Fruit fly (Drosophila melanogaster) Kc167 (cell line): ENCODE results near the gene CG10562.

Experiments
- Myc ChIP-seq: fragments of >200 bp; optimal IDR thresholded peaks from 2 replicates; lab custom pipeline; 2017; ENCODE audit warnings: missing external identifiers
- Sin3A ChIP-seq: fragments of >200 bp; optimal IDR thresholded peaks from 2 replicates; lab custom pipeline; 2018; ENCODE audit warnings: missing external identifiers
- h ChIP-seq: fragments of >200 bp; optimal IDR thresholded peaks from 3 replicates; lab custom pipeline; 2018; ENCODE audit warnings: missing external identifiers
- insv ChIP-seq: fragments of >200 bp; optimal IDR thresholded peaks from 3 replicates; lab custom pipeline; 2018; ENCODE audit warnings: missing external identifiers
- psq ChIP-seq: fragments of >200 bp; optimal IDR thresholded peaks from 2 replicates; lab custom pipeline; 2017; ENCODE audit warnings: missing external identifiers
- ttk ChIP-seq: sonication (Bioruptor generic); optimal IDR thresholded peaks from 2 replicates; lab custom pipeline; 2017; ENCODE audit warnings: missing external identifiers

The CG10562 gene

dm6 chr3R:25322657-25323056 is at the start of gene CG10562:
Gene CG10562 (minus strand): TSS chr3R:25322757.
- TF ChIP-seq Sin3A (no peak), insv (lab: Kevin White, UChicago) (no peak), psq (no peak)

- no peak for TF ChIP-seq ttk (lab: Kevin White, UChicago)
- TF ChIP-seq insv (lab: Kevin White, UChicago): no peak
- no peak for TF ChIP-seq psq
These were observed 35.4 kb upstream of the CG10562 start, which contains the start of gene ND-49L for dm6 chr3R:25357985-25358384. Gene ND-49L (plus strand): TSS chr3R:25358285.

dm6 chr3R:25346899-25347298 is 24.3 kb upstream of the CG10562 start, which contains the start of gene tobi:
Gene tobi (minus strand): TSS chr3R:25346921.
- TF ChIP-seq insv (lab: Kevin White, UChicago) (no peak), Myc (no peak), psq (no peak), ttk (lab: Kevin White, UChicago) (no peak), h (lab: Kevin White, UChicago) (no peak), Sin3A (no peak)

- TF ChIP-seq insv (lab: Kevin White, UChicago) (no peak), psq (no peak), Myc (no peak), ttk (lab: Kevin White, UChicago) (no peak), Sin3A (no peak), h (lab: Kevin White, UChicago) (no peak)
These were observed 17.4 kb upstream of the CG10562 start, which contains the start of gene rha for dm6 chr3R:25339952-25340351. Gene rha (plus strand): TSS chr3R:25340252.

dm6 chr3R:25335065-25335464 is 12.5 kb upstream of the CG10562 start, which contains the start of the genes CG10669 and CG11902:
Gene CG10669 (minus strand): TSS chr3R:25335243.
Gene CG11902 (plus strand): TSS chr3R:25335257.
- TF ChIP-seq Sin3A (no peak), Myc (no peak), ttk (lab: Kevin White, UChicago) (no peak), h (lab: Kevin White, UChicago) (no peak), psq (no peak), insv (lab: Kevin White, UChicago) (no peak)

- no peak for TF ChIP-seq psq
- no peak for TF ChIP-seq Myc
- no peak for TF ChIP-seq Sin3A
- TF ChIP-seq ttk (lab: Kevin White, UChicago): no peak
- TF ChIP-seq h (lab: Kevin White, UChicago): no peak
- no peak for TF ChIP-seq insv (lab: Kevin White, UChicago)
These were observed 8.5 kb upstream of the CG10562 start, which contains the start of gene CHKov2 for dm6 chr3R:25331103-25331502. Gene CHKov2 (minus strand): TSS chr3R:25331203.

dm6 chr3R:25329079-25329478 is 6.5 kb upstream of the CG10562 start, which contains the start of gene CHKov1:
Gene CHKov1 (minus strand): TSS chr3R:25329316.
- no peak for TF ChIP-seq Myc
- no peak for TF ChIP-seq ttk (lab: Kevin White, UChicago)
- TF ChIP-seq Sin3A: no peak

- TF ChIP-seq Myc (no peak), psq (no peak), h (lab: Kevin White, UChicago) (no peak), ttk (lab: Kevin White, UChicago) (no peak), insv (lab: Kevin White, UChicago) (no peak), Sin3A (no peak)
These were observed 876 bp downstream of the CG10562 start for dm6 chr3R:25321681-25322080.

- no peak for TF ChIP-seq psq
- TF ChIP-seq h (lab: Kevin White, UChicago): no peak
- TF ChIP-seq ttk (lab: Kevin White, UChicago): no peak
- no peak for TF ChIP-seq insv (lab: Kevin White, UChicago)
- no peak for TF ChIP-seq Myc
- no peak for TF ChIP-seq Sin3A
These were observed 1.7 kb downstream of the CG10562 start for dm6 chr3R:25320898-25321297.

- no peak for TF ChIP-seq insv (lab: Kevin White, UChicago)
- no peak for TF ChIP-seq h (lab: Kevin White, UChicago)
- no peak for TF ChIP-seq Myc
- TF ChIP-seq psq: no peak
- TF ChIP-seq Sin3A: no peak
- no peak for TF ChIP-seq ttk (lab: Kevin White, UChicago)
These were observed 2.4 kb downstream of the CG10562 start, which contains the start of gene CG10560 for dm6 chr3R:25320051-25320705. Gene CG10560 (minus strand): TSS chr3R:25320101.

dm6 chr3R:25318011-25318410 is 4.5 kb downstream of the CG10562 start, which contains the start of gene CG10553:
Gene CG10553 (minus strand): TSS chr3R:25318111.
- TF ChIP-seq psq: no peak
- TF ChIP-seq Sin3A: no peak
- TF ChIP-seq Myc: no peak
- TF ChIP-seq h (lab: Kevin White, UChicago): no peak
- no peak for TF ChIP-seq insv (lab: Kevin White, UChicago)
- no peak for TF ChIP-seq ttk (lab: Kevin White, UChicago)

dm6 chr3R:25316016-25316415 is 6.5 kb downstream of the CG10562 start, which contains the start of gene CG10559:
Gene CG10559 (minus strand): TSS chr3R:25316116.
- TF ChIP-seq h (lab: Kevin White, UChicago): no peak
- TF ChIP-seq insv (lab: Kevin White, UChicago): no peak
- TF ChIP-seq psq: no peak
- no peak for TF ChIP-seq Sin3A
- TF ChIP-seq Myc: no peak
- TF ChIP-seq ttk (lab: Kevin White, UChicago): no peak

- no peak for TF ChIP-seq ttk (lab: Kevin White, UChicago)
- TF ChIP-seq Myc: no peak
- no peak for TF ChIP-seq Sin3A
- TF ChIP-seq psq: no peak
- TF ChIP-seq insv (lab: Kevin White, UChicago): no peak
- TF ChIP-seq h (lab: Kevin White, UChicago): no peak
These were observed 8.8 kb downstream of the CG10562 start, which contains the start of gene CG31087 for dm6 chr3R:25313771-25314170. Gene CG31087 (minus strand): TSS chr3R:25313833.
